Worm (Caenorhabditis elegans): ENCODE data around the gene pkg-2.

DNA sequence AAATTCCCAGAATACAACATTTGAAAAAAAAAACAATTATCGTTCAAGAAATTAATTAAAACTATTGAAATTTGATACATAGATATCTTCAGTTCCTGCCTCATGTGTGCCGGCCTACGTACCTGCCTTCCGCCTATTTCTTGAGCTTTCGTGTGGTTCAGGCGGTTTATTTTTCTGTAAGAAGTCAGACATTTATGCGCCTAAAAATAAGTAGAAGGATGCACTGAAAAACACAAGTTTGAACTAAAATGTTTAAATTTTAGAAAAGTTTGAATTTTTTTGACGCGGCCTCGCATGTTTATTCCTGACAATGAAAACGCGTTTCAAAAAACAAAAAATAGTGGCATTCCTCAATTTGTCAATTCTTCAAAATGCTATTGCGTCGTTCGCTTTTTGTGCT lies 46.9 kb upstream of the pkg-2 start, which contains the start of gene C28C12.11:
- TF ChIP-seq ceh-8 (GFP tag; optimal IDR thresholded peaks at IDR 0.05) (no peak), ama-1 (optimal IDR thresholded peaks at IDR 0.05) (no peak)

All from whole organism, L1 larva.